Worm (Caenorhabditis elegans): Measurements from ENCODE around the gene C08E8.10.

DNA sequence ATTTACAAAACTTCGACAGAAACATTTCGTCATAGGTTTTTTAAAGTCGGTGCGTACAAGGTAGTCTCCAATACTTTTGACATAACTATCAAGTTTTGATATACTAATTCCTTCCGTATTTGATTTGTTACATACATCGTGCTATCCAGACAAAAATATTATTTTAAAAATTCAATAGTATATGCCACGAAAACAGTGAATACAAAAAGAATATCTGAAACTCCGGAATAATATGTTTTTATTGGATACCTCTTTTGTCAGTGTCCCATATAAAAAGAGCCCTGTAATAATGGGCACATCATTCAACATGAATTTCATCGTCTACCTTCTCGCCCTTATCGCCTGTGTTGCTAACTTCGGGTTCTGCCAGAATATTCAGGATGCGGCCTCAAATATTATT, 47.4 kb downstream of the C08E8.10 start, which contains the start of gene Y51A2A.12:
- TF ChIP-seq sma-3 (GFP tag; optimal IDR thresholded peaks at IDR 0.05): no peak
- no peak for TF ChIP-seq C34F6.9 (tag; optimal IDR thresholded peaks at IDR 0.05)
- TF ChIP-seq ztf-11 (tag; optimal IDR thresholded peaks at IDR 0.05): no peak
- TF ChIP-seq sem-4 (tag; optimal IDR thresholded peaks at IDR 0.05): no peak
- TF ChIP-seq lin-13 (GFP tag; optimal IDR thresholded peaks at IDR 0.05): no peak
- TF ChIP-seq lsy-2 (tag; optimal IDR thresholded peaks at IDR 0.05): no peak
- no peak for TF ChIP-seq ceh-16 (tag; optimal IDR thresholded peaks at IDR 0.05)
- no peak for TF ChIP-seq F13H6.1 (tag; optimal IDR thresholded peaks at IDR 0.05)
- no peak for TF ChIP-seq zag-1 (tag; optimal IDR thresholded peaks at IDR 0.05)
- no peak for TF ChIP-seq ama-1 (optimal IDR thresholded peaks at IDR 0.05)
- TF ChIP-seq elt-3 (tag; optimal IDR thresholded peaks at IDR 0.05): no peak
- no peak for TF ChIP-seq lin-39 (tag; optimal IDR thresholded peaks at IDR 0.05)
- TF ChIP-seq nhr-77 (tag; optimal IDR thresholded peaks at IDR 0.05): no peak

Measured in whole organism, L2 larva.